Fruit fly (Drosophila melanogaster) whole organism, embryonic: Measurements from ENCODE around the gene CG43245.

Experiments used
- CG10147 ChIP-seq: fragments of 200-800 bp; sonication (Bioruptor generic); optimal IDR thresholded peaks from 2 replicates; lab custom pipeline; 2019; ENCODE audit warnings: missing biosample characterization, mild to moderate bottlenecking, missing genetic modification characterization, moderate library complexity
- CG10267 ChIP-seq: fragments of 200-800 bp; sonication (Bioruptor generic); optimal IDR thresholded peaks from 2 replicates; lab custom pipeline; 2018; ENCODE audit warnings: missing biosample characterization, mild to moderate bottlenecking, missing genetic modification characterization, moderate library complexity
- CG10321 ChIP-seq: fragments of 200-800 bp; sonication (Bioruptor generic); IDR thresholded peaks from 2 replicates; pipeline ENCODE4 v1.3.6; 2022; ENCODE audit warnings: missing biosample characterization, missing genetic modification characterization
- CG10654 ChIP-seq: fragments of 200-800 bp; sonication (Bioruptor generic); optimal IDR thresholded peaks from 2 replicates; lab custom pipeline; 2016; ENCODE audit warnings: missing biosample characterization, missing genetic modification characterization
- CG12071 ChIP-seq: fragments of 200-800 bp; sonication (Bioruptor generic); optimal IDR thresholded peaks from 3 replicates; lab custom pipeline; 2018; ENCODE audit warnings: missing biosample characterization, mild to moderate bottlenecking, missing genetic modification characterization
- CG12219 ChIP-seq: fragments of 200-800 bp; sonication (Bioruptor generic); optimal IDR thresholded peaks from 3 replicates; lab custom pipeline; 2018; ENCODE audit warnings: missing biosample characterization, mild to moderate bottlenecking, missing genetic modification characterization
- CG1603 ChIP-seq: fragments of 200-800 bp; sonication (Bioruptor generic); optimal IDR thresholded peaks from 2 replicates; lab custom pipeline; 2019; ENCODE audit warnings: missing biosample characterization, mild to moderate bottlenecking, missing genetic modification characterization, moderate library complexity
- CG17328 ChIP-seq: fragments of 200-800 bp; sonication (Bioruptor generic); IDR thresholded peaks from 2 replicates; pipeline ENCODE4 v1.3.6; 2022; ENCODE audit warnings: missing biosample characterization, missing genetic modification characterization
- CG17385 ChIP-seq: fragments of 200-800 bp; sonication (Bioruptor generic); optimal IDR thresholded peaks from 3 replicates; lab custom pipeline; 2018; ENCODE audit warnings: missing biosample characterization, mild to moderate bottlenecking, missing genetic modification characterization
- CG17568 ChIP-seq: fragments of 200-800 bp; sonication (Bioruptor generic); optimal IDR thresholded peaks from 2 replicates; lab custom pipeline; 2018; ENCODE audit warnings: missing biosample characterization, mild to moderate bottlenecking, missing genetic modification characterization, moderate library complexity
- CG18619 ChIP-seq: fragments of 200-800 bp; sonication (Bioruptor generic); optimal IDR thresholded peaks from 3 replicates; lab custom pipeline; 2017; ENCODE audit warnings: missing biosample characterization, mild to moderate bottlenecking, missing genetic modification characterization
- CG30020 ChIP-seq: fragments of 200-800 bp; optimal IDR thresholded peaks from 2 replicates; lab custom pipeline; 2019; ENCODE audit warnings: missing biosample characterization, mild to moderate bottlenecking, missing genetic modification characterization, moderate library complexity
- CG3163 ChIP-seq: fragments of 200-800 bp; sonication (Bioruptor generic); optimal IDR thresholded peaks from 3 replicates; lab custom pipeline; 2016; ENCODE audit warnings: missing biosample characterization, missing genetic modification characterization
- CG34376 ChIP-seq: fragments of 200-800 bp; sonication (Bioruptor generic); optimal IDR thresholded peaks from 2 replicates; lab custom pipeline; 2018; ENCODE audit warnings: missing biosample characterization, mild to moderate bottlenecking, missing genetic modification characterization
- CG4820 ChIP-seq: fragments of 200-800 bp; sonication (Bioruptor generic); optimal IDR thresholded peaks from 3 replicates; lab custom pipeline; 2016; ENCODE audit warnings: missing biosample characterization, missing genetic modification characterization
- CG7271 ChIP-seq: fragments of 200-800 bp; sonication (Bioruptor generic); optimal IDR thresholded peaks from 2 replicates; lab custom pipeline; 2018; ENCODE audit warnings: missing biosample characterization, mild to moderate bottlenecking, missing genetic modification characterization, moderate library complexity
- CG7786 ChIP-seq: fragments of 200-800 bp; sonication (Bioruptor generic); optimal IDR thresholded peaks from 2 replicates; lab custom pipeline; 2016; ENCODE audit warnings: missing biosample characterization, missing genetic modification characterization
- CG8478 ChIP-seq: fragments of >200 bp; optimal IDR thresholded peaks from 2 replicates; lab custom pipeline; 2018
- CG9727 ChIP-seq: fragments of 200-800 bp; sonication (Bioruptor generic); optimal IDR thresholded peaks from 3 replicates; lab custom pipeline; 2017; ENCODE audit warnings: missing biosample characterization, mild to moderate bottlenecking, missing genetic modification characterization
- Fer2 ChIP-seq: fragments of 200-800 bp; sonication (Bioruptor generic); optimal IDR thresholded peaks from 2 replicates; lab custom pipeline; 2018; ENCODE audit warnings: missing biosample characterization, mild to moderate bottlenecking, missing genetic modification characterization, moderate library complexity
- Hey ChIP-seq: fragments of 200-800 bp; sonication (Bioruptor generic); optimal IDR thresholded peaks from 3 replicates; lab custom pipeline; 2018; ENCODE audit warnings: missing biosample characterization, mild to moderate bottlenecking, missing genetic modification characterization
- HmgD ChIP-seq: fragments of 200-800 bp; sonication (Bioruptor generic); optimal IDR thresholded peaks from 3 replicates; lab custom pipeline; 2016; ENCODE audit warnings: missing biosample characterization, missing genetic modification characterization
- Hmr ChIP-seq: fragments of 200-800 bp; sonication (Bioruptor generic); optimal IDR thresholded peaks from 3 replicates; lab custom pipeline; 2017; ENCODE audit warnings: mild to moderate bottlenecking, missing biosample characterization, missing genetic modification reagents, missing genetic modification characterization
- PHDP ChIP-seq: fragments of 200-800 bp; sonication (Bioruptor generic); optimal IDR thresholded peaks from 3 replicates; lab custom pipeline; 2018; ENCODE audit warnings: missing biosample characterization, mild to moderate bottlenecking, missing genetic modification characterization, moderate library complexity
- Spps ChIP-seq: fragments of 200-800 bp; sonication (Bioruptor generic); optimal IDR thresholded peaks from 2 replicates; lab custom pipeline; 2018; ENCODE audit warnings: missing biosample characterization, mild to moderate bottlenecking, missing genetic modification characterization
- Ssrp ChIP-seq: fragments of 200-800 bp; sonication (Bioruptor generic); optimal IDR thresholded peaks from 2 replicates; lab custom pipeline; 2018; ENCODE audit warnings: missing biosample characterization, mild to moderate bottlenecking, missing genetic modification characterization, moderate library complexity
- TFAM ChIP-seq: fragments of 200-800 bp; sonication (Bioruptor generic); optimal IDR thresholded peaks from 2 replicates; lab custom pipeline; 2017; ENCODE audit warnings: missing biosample characterization, missing genetic modification characterization, inconsistent platforms
- YL-1 ChIP-seq: fragments of 200-800 bp; sonication (Bioruptor generic); optimal IDR thresholded peaks from 3 replicates; lab custom pipeline; 2017; ENCODE audit warnings: missing biosample characterization, mild to moderate bottlenecking, missing genetic modification characterization
- ab ChIP-seq: fragments of 200-800 bp; sonication (Bioruptor generic); optimal IDR thresholded peaks from 2 replicates; lab custom pipeline; 2016; ENCODE audit warnings: missing biosample characterization, missing genetic modification characterization
- aop ChIP-seq: fragments of 200-800 bp; sonication (Bioruptor generic); IDR thresholded peaks from 2 replicates; pipeline ENCODE4 v1.3.6; 2022; ENCODE audit warnings: missing biosample characterization, missing genetic modification characterization
- btn ChIP-seq: fragments of 200-800 bp; sonication (Bioruptor generic); optimal IDR thresholded peaks from 2 replicates; lab custom pipeline; 2016; ENCODE audit warnings: missing biosample characterization, missing genetic modification characterization
- cg ChIP-seq: fragments of 200-800 bp; sonication (Bioruptor generic); optimal IDR thresholded peaks from 3 replicates; lab custom pipeline; 2019; ENCODE audit warnings: missing biosample characterization, mild to moderate bottlenecking, missing genetic modification characterization, moderate library complexity
- dan ChIP-seq: fragments of 200-800 bp; sonication (Bioruptor generic); IDR thresholded peaks from 2 replicates; pipeline ENCODE4 v1.3.6; 2022; ENCODE audit warnings: missing biosample characterization, missing genetic modification characterization
- ems ChIP-seq: fragments of 200-800 bp; sonication (Bioruptor generic); optimal IDR thresholded peaks from 3 replicates; lab custom pipeline; 2016; ENCODE audit warnings: missing biosample characterization, missing genetic modification characterization
- ewg ChIP-seq: fragments of 200-800 bp; sonication (Bioruptor generic); optimal IDR thresholded peaks from 3 replicates; lab custom pipeline; 2017; ENCODE audit warnings: mild to moderate bottlenecking, missing biosample characterization, missing genetic modification reagents, missing genetic modification characterization
- ftz-f1 ChIP-seq: fragments of 200-800 bp; sonication (Bioruptor generic); optimal IDR thresholded peaks from 2 replicates; lab custom pipeline; 2016; ENCODE audit warnings: missing biosample characterization, missing genetic modification characterization
- grau ChIP-seq: fragments of 200-800 bp; optimal IDR thresholded peaks from 3 replicates; lab custom pipeline; 2019; ENCODE audit warnings: missing biosample characterization, mild to moderate bottlenecking, missing genetic modification characterization, moderate library complexity
- ham ChIP-seq: fragments of 200-800 bp; sonication (Bioruptor generic); IDR thresholded peaks from 2 replicates; pipeline ENCODE4 v1.3.6; 2022; ENCODE audit warnings: missing biosample characterization, missing genetic modification characterization
- kah ChIP-seq: fragments of 200-800 bp; sonication (Bioruptor generic); optimal IDR thresholded peaks from 2 replicates; lab custom pipeline; 2018; ENCODE audit warnings: missing biosample characterization, mild to moderate bottlenecking, missing genetic modification characterization
- mld ChIP-seq: fragments of 200-800 bp; sonication (Bioruptor generic); IDR thresholded peaks from 3 replicates; pipeline ENCODE4 v1.3.6; 2022; ENCODE audit warnings: missing biosample characterization, missing genetic modification characterization; ENCODE audit not compliant: partially characterized antibody
- nau ChIP-seq: fragments of 200-800 bp; sonication (Bioruptor generic); optimal IDR thresholded peaks from 3 replicates; lab custom pipeline; 2017; ENCODE audit warnings: missing biosample characterization, mild to moderate bottlenecking, missing genetic modification characterization, missing genetic modification reagents
- psq ChIP-seq: fragments of 200-800 bp; sonication (Bioruptor generic); optimal IDR thresholded peaks from 2 replicates; lab custom pipeline; 2017; ENCODE audit warnings: missing biosample characterization, missing genetic modification characterization
- rib ChIP-seq: fragments of 200-800 bp; sonication (Bioruptor generic); IDR thresholded peaks from 2 replicates; pipeline ENCODE4 v1.3.6; 2022; ENCODE audit warnings: missing biosample characterization, missing genetic modification characterization
- ro ChIP-seq: fragments of 200-800 bp; sonication (Bioruptor generic); IDR thresholded peaks from 2 replicates; pipeline ENCODE4 v1.3.6; 2022; ENCODE audit warnings: missing biosample characterization, missing genetic modification characterization
- sna ChIP-seq: fragments of 200-800 bp; sonication (Bioruptor generic); IDR thresholded peaks from 2 replicates; pipeline ENCODE4 v1.3.6; 2022; ENCODE audit warnings: missing biosample characterization, missing genetic modification characterization; ENCODE audit not compliant: partially characterized antibody
- twi ChIP-seq: fragments of 200-800 bp; optimal IDR thresholded peaks from 2 replicates; lab custom pipeline; 2019; ENCODE audit warnings: missing biosample characterization, mild to moderate bottlenecking, missing genetic modification characterization, moderate library complexity
- vvl ChIP-seq: fragments of 200-800 bp; sonication (Bioruptor generic); IDR thresholded peaks from 2 replicates; pipeline ENCODE4 v1.3.6; 2022; ENCODE audit warnings: missing biosample characterization, missing genetic modification characterization
- z ChIP-seq: fragments of 200-800 bp; sonication (Bioruptor generic); IDR thresholded peaks from 3 replicates; pipeline ENCODE4 v1.3.6; 2022; ENCODE audit warnings: missing biosample characterization, missing genetic modification characterization
- zen ChIP-seq: fragments of 200-800 bp; sonication (Bioruptor generic); optimal IDR thresholded peaks from 3 replicates; lab custom pipeline; 2018; ENCODE audit warnings: missing biosample characterization, mild to moderate bottlenecking, missing genetic modification characterization, moderate library complexity
- zf30C ChIP-seq: fragments of 200-800 bp; sonication (Bioruptor generic); optimal IDR thresholded peaks from 3 replicates; lab custom pipeline; 2018; ENCODE audit warnings: missing biosample characterization, mild to moderate bottlenecking, missing genetic modification characterization

CG43245 gene

dm6 chr3L:10783015-10783675 lies 11.4 kb downstream of the CG43245 start (continued):
- TF ChIP-seq cg (GFP tag; lab: Kevin White, UChicago) (no peak), ftz-f1 (no peak), CG10267 (peak; percentile 83), HmgD (no peak), ab (GFP tag; lab: Kevin White, UChicago) (no peak), sna (no peak), ro (GFP tag; lab: Robert Waterston, UW) (peak; percentile 31; the same call in 1 of the 2 replicates), Spps (tag; lab: Kevin White, UChicago) (peak; percentile 88), grau (tag; lab: Kevin White, UChicago) (peak; percentile 79), CG17328 (GFP tag; lab: Robert Waterston, UW) (peak; percentile 79), CG18619 (GFP tag; lab: Kevin White, UChicago) (peak; percentile 35), CG12071 (GFP tag; lab: Kevin White, UChicago) (no peak), CG10147 (GFP tag; lab: Kevin White, UChicago) (peak; percentile 41), CG3163 (no peak), CG17568 (GFP tag; lab: Kevin White, UChicago) (peak; percentile 34), CG1603 (peak; percentile 76), Ssrp (tag; lab: Kevin White, UChicago) (peak; percentile 86), nau (GFP tag; lab: Kevin White, UChicago) (peak; percentile 45), YL-1 (GFP tag; lab: Kevin White, UChicago) (no peak), aop (GFP tag; lab: Robert Waterston, UW) (no peak), CG10654 (GFP tag; lab: Kevin White, UChicago) (peak; percentile 55), vvl (GFP tag; lab: Robert Waterston, UW) (peak; percentile 82), kah (GFP tag; lab: Kevin White, UChicago) (peak; percentile 51), CG8478 (lab: Kevin White, UChicago) (no peak), CG9727 (GFP tag; lab: Kevin White, UChicago) (peak; percentile 85), Hmr (GFP tag; lab: Kevin White, UChicago) (no peak), CG7271 (tag; lab: Kevin White, UChicago) (peak; percentile 24), psq (no peak), ewg (GFP tag; lab: Kevin White, UChicago) (peak; percentile 49), mld (GFP tag; lab: Robert Waterston, UW) (no peak), z (GFP tag; lab: Robert Waterston, UW) (no peak), CG7786 (GFP tag; lab: Kevin White, UChicago) (no peak), zen (peak; percentile 65), CG17385 (peak; percentile 64), CG4820 (GFP tag; lab: Kevin White, UChicago) (peak; percentile 71), btn (no peak), PHDP (tag; lab: Kevin White, UChicago) (peak; percentile 81), ems (GFP tag; lab: Kevin White, UChicago) (no peak), twi (tag; lab: Kevin White, UChicago) (peak; percentile 80), CG10321 (GFP tag; lab: Robert Waterston, UW) (no peak), CG34376 (GFP tag; lab: Kevin White, UChicago) (no peak), TFAM (GFP tag; lab: Kevin White, UChicago) (no peak), dan (GFP tag; lab: Robert Waterston, UW) (no peak), zf30C (GFP tag; lab: Kevin White, UChicago) (peak; percentile 58), rib (GFP tag; lab: Robert Waterston, UW) (no peak), CG12219 (GFP tag; lab: Kevin White, UChicago) (peak; percentile 46), Hey (tag; lab: Kevin White, UChicago) (no peak), CG30020 (tag; lab: Kevin White, UChicago) (peak; percentile 47), ham (GFP tag; lab: Robert Waterston, UW) (no peak), Fer2 (tag; lab: Kevin White, UChicago) (no peak)
